Fruit fly (Drosophila melanogaster) whole organism, wandering third instar larva: ENCODE data around the gene Atg12.

ENCODE experiments used
- Hnf4 ChIP-seq: fragments of 200-800 bp; sonication (Bioruptor generic); optimal IDR thresholded peaks from 2 replicates; lab custom pipeline; 2016; ENCODE audit warnings: missing biosample characterization, mild to moderate bottlenecking, missing genetic modification characterization
- Jra ChIP-seq: sonication (Bioruptor generic); optimal IDR thresholded peaks from 2 replicates; lab custom pipeline; 2016; ENCODE audit warnings: missing biosample characterization, missing genetic modification characterization
- Myc ChIP-seq: fragments of >200 bp; optimal IDR thresholded peaks from 2 replicates; lab custom pipeline; 2017
- N ChIP-seq: fragments of >200 bp; optimal IDR thresholded peaks from 2 replicates; lab custom pipeline; 2018; ENCODE audit warnings: missing biosample characterization, missing external identifiers, missing genetic modification characterization
- br ChIP-seq: fragments of 200-800 bp; sonication (Bioruptor generic); optimal IDR thresholded peaks from 2 replicates; lab custom pipeline; 2016; ENCODE audit warnings: missing biosample characterization, missing genetic modification characterization
- fru ChIP-seq: fragments of 200-800 bp; sonication (Bioruptor generic); optimal IDR thresholded peaks from 3 replicates; lab custom pipeline; 2016; ENCODE audit warnings: missing biosample characterization, mild to moderate bottlenecking, missing genetic modification characterization
- h ChIP-seq: fragments of 200-800 bp; sonication (Bioruptor generic); optimal IDR thresholded peaks from 3 replicates; lab custom pipeline; 2016; ENCODE audit warnings: missing biosample characterization, mild to moderate bottlenecking, missing genetic modification characterization
- jim ChIP-seq: fragments of 175-275, 200-325 bp; sonication (Bioruptor generic); optimal IDR thresholded peaks from 2 replicates; lab custom pipeline; 2016; ENCODE audit warnings: missing biosample characterization, mild to moderate bottlenecking, missing genetic modification characterization
- usp ChIP-seq: fragments of >200 bp; optimal IDR thresholded peaks from 2 replicates; lab custom pipeline; 2017; ENCODE audit warnings: missing biosample characterization, missing genetic modification characterization

DNA sequence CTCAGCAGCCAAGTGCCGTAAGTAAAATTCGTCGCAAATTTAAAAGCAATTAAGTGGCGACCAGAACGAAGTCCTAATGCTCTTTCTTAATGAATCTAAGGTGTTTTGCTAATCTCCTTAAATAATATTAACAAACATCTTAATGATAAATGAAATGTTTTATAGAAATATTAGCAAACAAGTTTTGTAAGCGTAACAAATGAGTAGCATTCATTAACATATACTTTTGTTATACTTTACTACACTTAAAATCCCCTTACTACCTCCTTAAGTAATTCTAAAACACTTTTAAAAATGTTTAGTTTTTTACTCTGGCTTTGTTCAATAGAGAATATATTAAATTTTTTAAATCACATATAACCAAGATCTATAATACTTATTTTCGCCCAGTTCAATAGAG lies 40.8 kb upstream of the Atg12 start:
- TF ChIP-seq Hnf4 (GFP tag; lab: Kevin White, UChicago), result no peak
- TF ChIP-seq h, result peak; percentile 2
- TF ChIP-seq N (GFP tag; lab: Kevin White, UChicago), result no peak
- no peak for TF ChIP-seq jim
- no peak for TF ChIP-seq br
- TF ChIP-seq Myc, result no peak
- TF ChIP-seq Jra (GFP tag; lab: Kevin White, UChicago), result no peak
- TF ChIP-seq usp, result no peak
- no peak for TF ChIP-seq fru
